Fruit fly (Drosophila melanogaster) whole organism, embryonic: ENCODE measurements around the gene cu.

Source experiments
- CG12659 ChIP-seq: fragments of 200-800 bp; sonication (Bioruptor generic); optimal IDR thresholded peaks from 3 replicates; lab custom pipeline; 2017; ENCODE audit warnings: mild to moderate bottlenecking, missing biosample characterization, missing genetic modification reagents, missing genetic modification characterization
- CG14710 ChIP-seq: fragments of 200-800 bp; sonication (Bioruptor generic); optimal IDR thresholded peaks from 3 replicates; lab custom pipeline; 2019; ENCODE audit warnings: missing biosample characterization, mild to moderate bottlenecking, missing genetic modification characterization, moderate library complexity
- CG17328 ChIP-seq: fragments of 200-800 bp; sonication (Bioruptor generic); IDR thresholded peaks from 2 replicates; pipeline ENCODE4 v1.3.6; 2022; ENCODE audit warnings: missing biosample characterization, missing genetic modification characterization
- CG3163 ChIP-seq: fragments of 200-800 bp; sonication (Bioruptor generic); optimal IDR thresholded peaks from 3 replicates; lab custom pipeline; 2016; ENCODE audit warnings: missing biosample characterization, missing genetic modification characterization
- CG32532 ChIP-seq: fragments of 200-800 bp; sonication (Bioruptor generic); IDR thresholded peaks from 2 replicates; pipeline ENCODE4 v1.3.6; 2022; ENCODE audit warnings: missing biosample characterization, missing genetic modification characterization
- CG3726 ChIP-seq: fragments of 200-800 bp; sonication (Bioruptor generic); IDR thresholded peaks from 3 replicates; pipeline ENCODE4, ENCODE4 v1.3.6; 2022; ENCODE audit warnings: missing biosample characterization, missing genetic modification characterization
- CG6689 ChIP-seq: fragments of 200-800 bp; sonication (Bioruptor generic); IDR thresholded peaks from 2 replicates; pipeline ENCODE4 v1.3.6; 2022; ENCODE audit warnings: missing biosample characterization, missing genetic modification characterization
- CG7786 ChIP-seq: fragments of 200-800 bp; sonication (Bioruptor generic); optimal IDR thresholded peaks from 2 replicates; lab custom pipeline; 2016; ENCODE audit warnings: missing biosample characterization, missing genetic modification characterization
- Dll ChIP-seq: fragments of 200-800 bp; sonication (Bioruptor generic); IDR thresholded peaks from 4 replicates; pipeline ENCODE4 v1.3.6; 2022; ENCODE audit warnings: missing biosample characterization, missing genetic modification characterization; ENCODE audit not compliant: partially characterized antibody
- E2f1 ChIP-seq: fragments of 200-800 bp; sonication (Bioruptor generic); IDR thresholded peaks from 2 replicates; pipeline ENCODE4 v1.3.6; 2022; ENCODE audit warnings: missing biosample characterization, missing genetic modification characterization
- Eip74EF ChIP-seq, 2 experiments: fragments of 200-800 bp in 1 of 2; fragments of >200 bp in 1 of 2; sonication (Bioruptor generic) in 1 of 2; optimal IDR thresholded peaks; 2 replicates each; lab custom pipeline; 2017 to 2019; ENCODE audit warnings: missing biosample characterization in 2 of 2, missing genetic modification characterization in 2 of 2, mild to moderate bottlenecking in 1 of 2, moderate library complexity in 1 of 2
- Hr3 ChIP-seq: fragments of 200-800 bp; sonication (Bioruptor generic); optimal IDR thresholded peaks from 3 replicates; lab custom pipeline; 2016; ENCODE audit warnings: missing biosample characterization, missing genetic modification characterization
- MESR4 ChIP-seq: fragments of 200-800 bp; sonication (Bioruptor generic); optimal IDR thresholded peaks from 2 replicates; lab custom pipeline; 2018; ENCODE audit warnings: missing biosample characterization, mild to moderate bottlenecking, missing genetic modification characterization, moderate library complexity
- Pdp1 ChIP-seq, 2 experiments: fragments of 200-800 bp; sonication (Bioruptor generic); optimal IDR thresholded peaks; 3 replicates each; lab custom pipeline; 2016; ENCODE audit warnings: missing biosample characterization in 2 of 2, missing genetic modification characterization in 2 of 2, mild to moderate bottlenecking in 1 of 2, moderate library complexity in 1 of 2
- Sox100B ChIP-seq: fragments of 200-800 bp; sonication (Bioruptor generic); optimal IDR thresholded peaks from 3 replicates; lab custom pipeline; 2018; ENCODE audit warnings: missing biosample characterization, mild to moderate bottlenecking, missing genetic modification characterization
- Sox102F ChIP-seq: fragments of 200-800 bp; sonication (Bioruptor generic); optimal IDR thresholded peaks from 2 replicates; lab custom pipeline; 2018; ENCODE audit warnings: missing biosample characterization, mild to moderate bottlenecking, missing genetic modification characterization, moderate library complexity
- TFAM ChIP-seq: fragments of 200-800 bp; sonication (Bioruptor generic); optimal IDR thresholded peaks from 2 replicates; lab custom pipeline; 2017; ENCODE audit warnings: missing biosample characterization, missing genetic modification characterization, inconsistent platforms
- Taf1 ChIP-seq: fragments of 200-800 bp; sonication (Bioruptor generic); IDR thresholded peaks from 2 replicates; pipeline ENCODE4 v1.3.6; 2022; ENCODE audit warnings: missing biosample characterization, missing genetic modification characterization
- Usf ChIP-seq: fragments of 200-800 bp; sonication (Bioruptor generic); optimal IDR thresholded peaks from 2 replicates; lab custom pipeline; 2017; ENCODE audit warnings: missing genotype, missing biosample characterization, missing genetic modification characterization
- YL-1 ChIP-seq: fragments of 200-800 bp; sonication (Bioruptor generic); optimal IDR thresholded peaks from 3 replicates; lab custom pipeline; 2017; ENCODE audit warnings: missing biosample characterization, mild to moderate bottlenecking, missing genetic modification characterization
- abd-A ChIP-seq: fragments of 200-800 bp; sonication (Bioruptor generic); optimal IDR thresholded peaks from 3 replicates; lab custom pipeline; 2019; ENCODE audit warnings: missing biosample characterization, mild to moderate bottlenecking, missing genetic modification characterization, moderate library complexity
- cg ChIP-seq: fragments of 200-800 bp; sonication (Bioruptor generic); optimal IDR thresholded peaks from 3 replicates; lab custom pipeline; 2019; ENCODE audit warnings: missing biosample characterization, mild to moderate bottlenecking, missing genetic modification characterization, moderate library complexity
- crp ChIP-seq, 2 experiments: fragments of 200-800 bp; sonication (Bioruptor generic); optimal IDR thresholded peaks; 2 replicates in 1 of 2; 3 replicates in 1 of 2; lab custom pipeline; 2017; ENCODE audit warnings: missing biosample characterization in 2 of 2, missing genetic modification characterization in 2 of 2, mild to moderate bottlenecking in 1 of 2, moderate library complexity in 1 of 2
- dati ChIP-seq: fragments of 200-800 bp; sonication (Bioruptor generic); IDR thresholded peaks from 2 replicates; pipeline ENCODE4 v1.3.6; 2022; ENCODE audit warnings: missing biosample characterization, missing genetic modification characterization
- dimm ChIP-seq: fragments of 200-800 bp; sonication (Bioruptor generic); IDR thresholded peaks from 2 replicates; pipeline ENCODE4 v1.3.6; 2022; ENCODE audit warnings: missing biosample characterization, missing genetic modification characterization
- exex ChIP-seq: fragments of 200-800 bp; sonication (Bioruptor generic); optimal IDR thresholded peaks from 4 replicates; lab custom pipeline; 2018; ENCODE audit warnings: missing biosample characterization, mild to moderate bottlenecking, missing genetic modification characterization, moderate library complexity
- insv ChIP-seq, 2 experiments: fragments of 200-800 bp; sonication (Bioruptor generic); optimal IDR thresholded peaks; 3 replicates each; lab custom pipeline; 2016 to 2018; ENCODE audit warnings: missing biosample characterization in 2 of 2, missing genetic modification characterization in 2 of 2
- kay ChIP-seq: fragments of 200-800 bp; sonication (Bioruptor generic); optimal IDR thresholded peaks from 2 replicates; lab custom pipeline; 2016; ENCODE audit warnings: missing biosample characterization, missing genetic modification characterization
- lab ChIP-seq: fragments of 200-800 bp; sonication (Bioruptor generic); optimal IDR thresholded peaks from 3 replicates; lab custom pipeline; 2017; ENCODE audit warnings: missing biosample characterization, missing genetic modification characterization, mild to moderate bottlenecking, moderate library complexity, missing genetic modification reagents
- lmd ChIP-seq: fragments of 200-800 bp; sonication (Bioruptor generic); IDR thresholded peaks from 2 replicates; pipeline ENCODE4 v1.3.6; 2022; ENCODE audit warnings: missing biosample characterization, missing genetic modification characterization
- mam ChIP-seq: fragments of 200-800 bp; sonication (Bioruptor generic); optimal IDR thresholded peaks from 3 replicates; lab custom pipeline; 2016; ENCODE audit warnings: missing biosample characterization, missing genetic modification characterization
- nerfin-2 ChIP-seq: fragments of 200-800 bp; sonication (Bioruptor generic); IDR thresholded peaks from 2 replicates; pipeline ENCODE4 v1.3.6; 2022; ENCODE audit warnings: missing biosample characterization, missing genetic modification characterization; ENCODE audit not compliant: partially characterized antibody
- pho ChIP-seq: fragments of 200-800 bp; sonication (Bioruptor generic); optimal IDR thresholded peaks from 2 replicates; lab custom pipeline; 2016; ENCODE audit warnings: missing biosample characterization, missing genetic modification characterization
- pzg ChIP-seq: fragments of 200-800 bp; sonication (Bioruptor generic); optimal IDR thresholded peaks from 3 replicates; lab custom pipeline; 2018; ENCODE audit warnings: missing biosample characterization, mild to moderate bottlenecking, missing genetic modification characterization, moderate library complexity
- ranshi ChIP-seq: fragments of 200-800 bp; sonication (Bioruptor generic); IDR thresholded peaks from 2 replicates; pipeline ENCODE4 v1.3.6; 2022; ENCODE audit warnings: missing biosample characterization, missing genetic modification characterization
- sim ChIP-seq: fragments of 200-800 bp; sonication (Bioruptor generic); IDR thresholded peaks from 2 replicates; pipeline ENCODE4 v1.3.6; 2022; ENCODE audit warnings: missing biosample characterization, missing genetic modification characterization
- sna ChIP-seq: fragments of 200-800 bp; sonication (Bioruptor generic); IDR thresholded peaks from 2 replicates; pipeline ENCODE4 v1.3.6; 2022; ENCODE audit warnings: missing biosample characterization, missing genetic modification characterization; ENCODE audit not compliant: partially characterized antibody
- tap ChIP-seq: fragments of 200-800 bp; optimal IDR thresholded peaks from 3 replicates; lab custom pipeline; 2019; ENCODE audit warnings: missing biosample characterization, mild to moderate bottlenecking, missing genetic modification characterization, moderate library complexity
- unc-4 ChIP-seq: fragments of 200-800 bp; sonication (Bioruptor generic); IDR thresholded peaks from 2 replicates; pipeline ENCODE4 v1.3.6; 2022; ENCODE audit warnings: missing biosample characterization, missing genetic modification characterization; ENCODE audit not compliant: partially characterized antibody
- zen2 ChIP-seq: fragments of 200-800 bp; sonication (Bioruptor generic); IDR thresholded peaks from 3 replicates; pipeline ENCODE4 v1.3.6; 2022; ENCODE audit warnings: missing biosample characterization, missing genetic modification characterization; ENCODE audit not compliant: partially characterized antibody

Gene cu

dm6 chr3R:11243951-11244660 is 46.7 kb downstream of the cu start, which contains the start of the genes CG17734 and CG5214 (continued):
- no peak for TF ChIP-seq Sox100B (GFP tag; lab: Kevin White, UChicago)
- TF ChIP-seq unc-4 (GFP tag; lab: Robert Waterston, UW) = peak; percentile 77
- no peak for TF ChIP-seq CG7786 (GFP tag; lab: Kevin White, UChicago)
- no peak for TF ChIP-seq CG6689 (GFP tag; lab: Robert Waterston, UW)
- TF ChIP-seq Hr3 (GFP tag; lab: Kevin White, UChicago) = peak; percentile 65
- TF ChIP-seq CG14710 (tag; lab: Kevin White, UChicago) = no peak
- peak in 1 of 2 experiments; percentile 99 for TF ChIP-seq Pdp1 (GFP tag; optimal IDR thresholded peaks at IDR 0.05; lab: Kevin White, UChicago)
- TF ChIP-seq abd-A (tag; lab: Kevin White, UChicago) = no peak
- TF ChIP-seq crp (GFP tag; optimal IDR thresholded peaks at IDR 0.05; lab: Kevin White, UChicago) = peak in 1 of 2 experiments; percentile 72
- no peak for TF ChIP-seq nerfin-2 (GFP tag; lab: Robert Waterston, UW)
- 0 out of 2 replicates have a peak, but pooled peaks have one; percentile 5 for TF ChIP-seq ranshi (GFP tag; lab: Robert Waterston, UW)
- TF ChIP-seq Taf1 = no peak
- TF ChIP-seq pho (GFP tag; lab: Kevin White, UChicago) = peak; percentile 29
- no peak for TF ChIP-seq lab (GFP tag; lab: Kevin White, UChicago)
- no peak for TF ChIP-seq CG3163
- TF ChIP-seq sim (GFP tag; lab: Robert Waterston, UW) = no peak
- TF ChIP-seq cg (GFP tag; lab: Kevin White, UChicago) = no peak
- TF ChIP-seq CG12659 = peak; percentile 86
- no peak for TF ChIP-seq dati
- TF ChIP-seq lmd (GFP tag; lab: Robert Waterston, UW) = no peak
- TF ChIP-seq Sox102F = no peak
- TF ChIP-seq kay (GFP tag; lab: Kevin White, UChicago) = peak; percentile 21
- no peak for TF ChIP-seq Eip74EF (GFP tag; optimal IDR thresholded peaks at IDR 0.05; lab: Kevin White, UChicago)
- TF ChIP-seq CG17328 (GFP tag; lab: Robert Waterston, UW) = no peak
- TF ChIP-seq zen2 (GFP tag; lab: Robert Waterston, UW) = no peak; the same call in 2 of the 3 replicates
- peak; percentile 35 for TF ChIP-seq exex
- no peak for TF ChIP-seq TFAM (GFP tag; lab: Kevin White, UChicago)
- TF ChIP-seq CG32532 (GFP tag; lab: Robert Waterston, UW) = no peak; the same call in 1 of the 2 replicates
- TF ChIP-seq Dll (GFP tag; lab: Robert Waterston, UW) = peak; percentile 87
- TF ChIP-seq mam (GFP tag; lab: Kevin White, UChicago) = peak; percentile 6
- no peak for TF ChIP-seq Usf
- TF ChIP-seq dimm (GFP tag; lab: Robert Waterston, UW) = no peak
- peak; percentile 86 for TF ChIP-seq pzg (GFP tag; lab: Kevin White, UChicago)
- peak; percentile 63 for TF ChIP-seq MESR4
- no peak for TF ChIP-seq tap (tag; lab: Kevin White, UChicago)
- TF ChIP-seq YL-1 (GFP tag; lab: Kevin White, UChicago) = peak; percentile 48
- no peak for TF ChIP-seq E2f1 (GFP tag; lab: Robert Waterston, UW)
- TF ChIP-seq insv (GFP tag; optimal IDR thresholded peaks at IDR 0.05; lab: Kevin White, UChicago) = no peak
- TF ChIP-seq CG3726 (GFP tag; lab: Robert Waterston, UW) = no peak
- peak; percentile 75 for TF ChIP-seq sna
